Worm (Caenorhabditis elegans) whole organism, L4 larva: Measurements from ENCODE around the gene gcy-21.

Source experiments
- ama-1 ChIP-seq: fragments of 150-350 bp; optimal IDR thresholded peaks from 2 replicates; lab custom pipeline; 2014; ENCODE audit warnings: inconsistent platforms, mixed read lengths
- ces-1 ChIP-seq: fragments of 150-350 bp; sonication (generic microtip); optimal IDR thresholded peaks from 4 replicates; lab custom pipeline; 2014; ENCODE audit warnings: missing biosample characterization, missing genetic modification reagents, missing genetic modification characterization
- lin-13 ChIP-seq: fragments of 150-350 bp; optimal IDR thresholded peaks from 2 replicates; lab custom pipeline; 2014; ENCODE audit warnings: missing biosample characterization, missing genetic modification reagents, missing genetic modification characterization
- lin-15B ChIP-seq: fragments of 150-350 bp; sonication (generic microtip); optimal IDR thresholded peaks from 3 replicates; lab custom pipeline; 2014; ENCODE audit warnings: missing biosample characterization, missing genetic modification characterization
- php-3 ChIP-seq: fragments of 200-800 bp; sonication (Bioruptor generic); IDR thresholded peaks from 2 replicates; pipeline ENCODE4 v1.3.6; 2022; ENCODE audit warnings: missing genetic modification reagents, missing genetic modification characterization, missing compliant biosample characterization
- sdz-12 ChIP-seq: fragments of 200-800 bp; sonication (Bioruptor generic); optimal IDR thresholded peaks from 2 replicates; lab custom pipeline; 2018; ENCODE audit warnings: mild to moderate bottlenecking, missing genetic modification characterization, missing compliant biosample characterization
- ztf-11 ChIP-seq: fragments of 150-350 bp; optimal IDR thresholded peaks from 2 replicates; lab custom pipeline; 2014; ENCODE audit warnings: missing biosample characterization, missing genetic modification characterization

ce11 chrII:2707872-2708271 is 48.4 kb downstream of the gcy-21 start, which contains the start of gene Y47G7B.2:
- TF ChIP-seq lin-13 (GFP tag; lab: Kevin White, UChicago) (no peak), php-3 (GFP tag; lab: Robert Waterston, UW) (no peak), ztf-11 (tag; lab: Kevin White, UChicago) (no peak), ama-1 (lab: Kevin White, UChicago) (no peak), lin-15B (tag; lab: Kevin White, UChicago) (no peak), ces-1 (no peak), sdz-12 (GFP tag; lab: Kevin White, UChicago) (no peak)
